Worm (Caenorhabditis elegans) whole organism, L1 larva: ENCODE data around the gene C16D2.3.

Source experiments
- F16B12.6 ChIP-seq: fragments of 150-350 bp; optimal IDR thresholded peaks from 2 replicates; lab custom pipeline; 2014; ENCODE audit warnings: missing biosample characterization, missing genetic modification characterization
- aha-1 ChIP-seq: fragments of 150-350 bp; optimal IDR thresholded peaks from 2 replicates; lab custom pipeline; 2014; ENCODE audit warnings: missing biosample characterization, missing genetic modification characterization
- alr-1 ChIP-seq: fragments of 200-800 bp; sonication (Bioruptor generic); optimal IDR thresholded peaks from 2 replicates; lab custom pipeline; 2018; ENCODE audit warnings: borderline replicate concordance, mild to moderate bottlenecking, missing genetic modification characterization, missing compliant biosample characterization
- aly-2 ChIP-seq: fragments of 150-350 bp; optimal IDR thresholded peaks from 2 replicates; lab custom pipeline; 2014; ENCODE audit warnings: missing biosample characterization, missing genetic modification characterization
- ama-1 ChIP-seq: fragments of 150-350 bp; optimal IDR thresholded peaks from 2 replicates; lab custom pipeline; 2014
- ceh-63 ChIP-seq: fragments of 200-800 bp; sonication (Bioruptor generic); optimal IDR thresholded peaks from 2 replicates; lab custom pipeline; 2018; ENCODE audit warnings: mild to moderate bottlenecking, missing genetic modification characterization, missing compliant biosample characterization
- ceh-8 ChIP-seq: fragments of 200-800 bp; sonication (Bioruptor generic); optimal IDR thresholded peaks from 2 replicates; lab custom pipeline; 2018; ENCODE audit warnings: mild to moderate bottlenecking, missing genetic modification characterization, moderate library complexity, missing compliant biosample characterization
- ceh-82 ChIP-seq, 3 experiments: fragments of 150-350 bp in 1 of 3; sonication (generic microtip) in 2 of 3; optimal IDR thresholded peaks; 2 replicates each; lab custom pipeline; 2014 to 2017; ENCODE audit warnings: missing biosample characterization in 3 of 3, missing genetic modification characterization in 3 of 3
- ceh-88 ChIP-seq: fragments of 200-800 bp; sonication (Bioruptor generic); IDR thresholded peaks from 2 replicates; pipeline ENCODE4 v1.3.6; 2022; ENCODE audit warnings: missing genetic modification characterization, missing compliant biosample characterization
- ceh-90 ChIP-seq: sonication (generic microtip); optimal IDR thresholded peaks from 2 replicates; lab custom pipeline; 2016; ENCODE audit warnings: missing genetic modification characterization, missing compliant biosample characterization
- dpl-1 ChIP-seq, 3 experiments: fragments of 150-350 bp in 2 of 3; sonication (generic microtip) in 1 of 3; optimal IDR thresholded peaks; 2 replicates each; lab custom pipeline; 2014 to 2017; ENCODE audit warnings: missing biosample characterization in 3 of 3, missing genetic modification characterization in 3 of 3, missing genetic modification reagents in 3 of 3
- dsc-1 ChIP-seq: sonication (generic microtip); optimal IDR thresholded peaks from 2 replicates; lab custom pipeline; 2016; ENCODE audit warnings: mild to moderate bottlenecking, missing genetic modification characterization, missing compliant biosample characterization
- efl-1 ChIP-seq, 4 experiments: fragments of 150-350 bp; optimal IDR thresholded peaks in 3 of 4; peaks in 1 of 4; 1 replicate in 1 of 4; 2 replicates in 3 of 4; lab custom pipeline; 2014; ENCODE audit warnings: missing biosample characterization in 2 of 4, missing genetic modification characterization in 2 of 4, missing genetic modification reagents in 2 of 4
- efl-3 ChIP-seq: fragments of 200-800 bp; sonication (Bioruptor generic); optimal IDR thresholded peaks from 2 replicates; lab custom pipeline; 2018; ENCODE audit warnings: mild to moderate bottlenecking, missing genetic modification characterization, missing compliant biosample characterization
- elt-3 ChIP-seq, 6 experiments: fragments of 150-350 bp in 1 of 6; sonication (generic microtip); optimal IDR thresholded peaks; 2 replicates each; lab custom pipeline; 2017 to 2018; ENCODE audit warnings: missing biosample characterization in 6 of 6, missing genetic modification characterization in 6 of 6, inconsistent platforms in 1 of 6
- fkh-4 ChIP-seq: sonication (generic microtip); optimal IDR thresholded peaks from 2 replicates; lab custom pipeline; 2016; ENCODE audit warnings: missing compliant biosample characterization, missing genetic modification characterization, borderline replicate concordance
- fos-1 ChIP-seq: fragments of 150-350 bp; optimal IDR thresholded peaks from 2 replicates; lab custom pipeline; 2014; ENCODE audit warnings: missing biosample characterization, missing genetic modification characterization
- hlh-4 ChIP-seq: sonication (generic microtip); optimal IDR thresholded peaks from 2 replicates; lab custom pipeline; 2016; ENCODE audit warnings: mild to moderate bottlenecking, missing genetic modification characterization, missing compliant biosample characterization
- irx-1 ChIP-seq: sonication (generic microtip); optimal IDR thresholded peaks from 2 replicates; lab custom pipeline; 2016; ENCODE audit warnings: missing genetic modification characterization, missing compliant biosample characterization
- lin-13 ChIP-seq: fragments of 150-350 bp; optimal IDR thresholded peaks from 2 replicates; lab custom pipeline; 2014; ENCODE audit warnings: missing biosample characterization, missing genetic modification reagents, missing genetic modification characterization
- lin-14 ChIP-seq: fragments of 200-800 bp; sonication (Bioruptor generic); optimal IDR thresholded peaks from 2 replicates; lab custom pipeline; 2018; ENCODE audit warnings: mild to moderate bottlenecking, missing genetic modification characterization, moderate library complexity, missing compliant biosample characterization
- lin-39 ChIP-seq: fragments of 150-350 bp; optimal IDR thresholded peaks from 2 replicates; lab custom pipeline; 2014; ENCODE audit warnings: missing biosample characterization, missing genetic modification reagents, missing genetic modification characterization
- lsy-2 ChIP-seq, 2 experiments: fragments of 150-350 bp; optimal IDR thresholded peaks; 2 replicates each; lab custom pipeline; 2014; ENCODE audit warnings: missing biosample characterization in 2 of 2, missing genetic modification characterization in 2 of 2
- mdl-1 ChIP-seq, 2 experiments: fragments of 150-350 bp; optimal IDR thresholded peaks; 2 replicates each; lab custom pipeline; 2014 to 2017; ENCODE audit warnings: missing biosample characterization in 2 of 2, missing genetic modification characterization in 2 of 2, inconsistent platforms in 1 of 2
- mef-2 ChIP-seq: fragments of 150-350 bp; optimal IDR thresholded peaks from 2 replicates; lab custom pipeline; 2014; ENCODE audit warnings: missing biosample characterization, missing genetic modification characterization
- nhr-11 ChIP-seq: fragments of 150-350 bp; optimal IDR thresholded peaks from 2 replicates; lab custom pipeline; 2014; ENCODE audit warnings: missing biosample characterization, missing genetic modification characterization
- nhr-19 ChIP-seq: fragments of 200-800 bp; sonication (Bioruptor generic); conservative IDR thresholded peaks from 2 replicates; pipeline ENCODE4 v1.3.6; 2022; ENCODE audit warnings: missing genetic modification characterization, missing compliant biosample characterization
- nhr-237 ChIP-seq: fragments of 150-350 bp; optimal IDR thresholded peaks from 2 replicates; lab custom pipeline; 2014; ENCODE audit warnings: missing biosample characterization, missing genetic modification characterization
- nhr-28 ChIP-seq: fragments of 150-350 bp; optimal IDR thresholded peaks from 2 replicates; lab custom pipeline; 2014; ENCODE audit warnings: missing biosample characterization, missing genetic modification characterization
- nhr-47 ChIP-seq: sonication (generic microtip); optimal IDR thresholded peaks from 2 replicates; lab custom pipeline; 2016; ENCODE audit warnings: mild to moderate bottlenecking, missing genetic modification characterization, moderate library complexity, missing compliant biosample characterization
- nhr-71 ChIP-seq: sonication (generic microtip); optimal IDR thresholded peaks from 2 replicates; lab custom pipeline; 2016; ENCODE audit warnings: mild to moderate bottlenecking, missing genetic modification characterization, moderate library complexity, missing compliant biosample characterization
- nhr-84 ChIP-seq: sonication (generic microtip); optimal IDR thresholded peaks from 2 replicates; lab custom pipeline; 2017; ENCODE audit warnings: missing biosample characterization, missing genetic modification characterization
- nhr-85 ChIP-seq: sonication (generic microtip); peaks from one replicate; lab custom pipeline; 2016; ENCODE audit warnings: missing genetic modification characterization, inconsistent platforms, missing compliant biosample characterization
- nhr-90 ChIP-seq: sonication (generic microtip); optimal IDR thresholded peaks from 2 replicates; lab custom pipeline; 2016; ENCODE audit warnings: mild to moderate bottlenecking, missing genetic modification characterization, missing compliant biosample characterization; ENCODE audit not compliant: poor library complexity
- pag-3 ChIP-seq: sonication (generic microtip); optimal IDR thresholded peaks from 2 replicates; lab custom pipeline; 2017; ENCODE audit warnings: missing genetic modification characterization, mild to moderate bottlenecking, missing compliant biosample characterization, antibody characterized with exemption, borderline replicate concordance; ENCODE audit not compliant: insufficient read depth
- pqm-1 ChIP-seq: sonication (generic microtip); optimal IDR thresholded peaks from 3 replicates; lab custom pipeline; 2017; ENCODE audit warnings: missing biosample characterization, missing genetic modification characterization
- skn-1 ChIP-seq: fragments of 150-350 bp; optimal IDR thresholded peaks from 2 replicates; lab custom pipeline; 2014; ENCODE audit warnings: missing biosample characterization, missing genetic modification characterization
- sup-37 ChIP-seq: fragments of 200-800 bp; sonication (Bioruptor generic); optimal IDR thresholded peaks from 2 replicates; lab custom pipeline; 2018; ENCODE audit warnings: mild to moderate bottlenecking, missing genetic modification characterization, missing compliant biosample characterization
- unc-130 ChIP-seq: fragments of 150-350 bp; optimal IDR thresholded peaks from 2 replicates; lab custom pipeline; 2017; ENCODE audit warnings: missing biosample characterization, missing genetic modification characterization, inconsistent platforms
- unc-86 ChIP-seq: sonication (generic microtip); optimal IDR thresholded peaks from 2 replicates; lab custom pipeline; 2016; ENCODE audit warnings: missing genetic modification characterization, missing compliant biosample characterization
- unc-98 ChIP-seq: fragments of 200-800 bp; sonication (Bioruptor generic); IDR thresholded peaks from 2 replicates; pipeline ENCODE4 v1.3.6; 2022; ENCODE audit warnings: missing genetic modification characterization, missing compliant biosample characterization
- xbp-1 ChIP-seq: sonication (generic microtip); optimal IDR thresholded peaks from 2 replicates; lab custom pipeline; 2016; ENCODE audit warnings: missing genetic modification characterization, missing compliant biosample characterization
- zag-1 ChIP-seq: fragments of 150-350 bp; optimal IDR thresholded peaks from 2 replicates; lab custom pipeline; 2014; ENCODE audit warnings: missing biosample characterization, missing genetic modification characterization

The C16D2.3 gene

ce11 chrII:9161023-9161422 lies 23.1 kb downstream of the C16D2.3 start, which contains the start of gene rhy-1 (continued):
- TF ChIP-seq dsc-1 (no peak), ceh-8 (GFP tag; lab: Kevin White, UChicago) (no peak)
- TF ChIP-seq, all 84 proteins: peak for 10

- TF ChIP-seq ceh-82 (tag; optimal IDR thresholded peaks at IDR 0.05; lab: Kevin White, UChicago) (no peak), pqm-1 (no peak), ceh-90 (tag; lab: Kevin White, UChicago) (no peak), ceh-63 (no peak), lsy-2 (tag; optimal IDR thresholded peaks at IDR 0.05; lab: Kevin White, UChicago) (no peak), lin-14 (GFP tag; lab: Kevin White, UChicago) (no peak), aly-2 (no peak), mef-2 (tag; lab: Kevin White, UChicago) (no peak), ama-1 (lab: Kevin White, UChicago) (no peak), aha-1 (no peak), nhr-85 (no peak), ceh-8 (GFP tag; lab: Kevin White, UChicago) (no peak), nhr-90 (tag; lab: Kevin White, UChicago) (no peak), lin-13 (no peak), mdl-1 (tag; optimal IDR thresholded peaks at IDR 0.05; lab: Kevin White, UChicago) (no peak), elt-3 (tag; optimal IDR thresholded peaks at IDR 0.05; lab: Kevin White, UChicago) (no peak), unc-130 (no peak)
- TF ChIP-seq, all 84 proteins: peak for 0
Observed at ce11 chrII:9163348-9163747, 25.4 kb downstream of the C16D2.3 start.

- TF ChIP-seq skn-1 (tag; lab: Kevin White, UChicago) (no peak), zag-1 (tag; lab: Kevin White, UChicago) (no peak), nhr-28 (no peak)
Observed at ce11 chrII:9165762-9166460, 28.0 kb downstream of the C16D2.3 start, which contains the start of gene W07A12.8. TSS of gene W07A12.8 (minus strand) at chrII:9165812.

ce11 chrII:9167730-9168129 lies 29.8 kb downstream of the C16D2.3 start, which contains the start of gene T23G7.3:
TSS of gene T23G7.3 (minus strand) at chrII:9167830.
- TF ChIP-seq unc-86 (tag; lab: Kevin White, UChicago) (no peak), nhr-47 (tag; lab: Kevin White, UChicago) (no peak), ceh-63 (no peak), F16B12.6 (no peak), nhr-85 (no peak), fos-1 (tag; lab: Kevin White, UChicago) (no peak)

DNA sequence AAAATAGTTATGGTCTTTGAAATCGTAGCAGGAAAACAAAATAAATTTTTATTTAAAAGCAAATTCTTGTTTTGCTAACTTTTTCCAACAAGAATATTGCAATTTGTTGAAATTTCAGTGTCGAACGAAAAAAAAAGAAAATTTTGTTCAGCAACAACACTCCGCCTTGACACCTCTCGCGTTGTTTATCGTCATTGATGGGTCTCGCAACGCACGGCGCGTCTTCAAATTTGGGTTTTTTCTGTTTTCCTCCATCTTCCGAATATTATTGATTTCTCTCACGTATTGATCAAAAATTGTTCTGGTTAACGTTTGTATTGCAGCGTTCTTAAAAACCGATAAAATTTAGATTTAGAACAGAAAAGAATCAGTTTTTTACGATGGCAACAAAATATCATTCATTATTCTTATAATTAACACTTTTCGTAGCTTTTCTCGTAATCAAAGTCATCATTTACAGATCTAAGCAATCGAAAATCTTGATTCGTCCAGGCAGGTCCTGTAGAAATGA lies 31.6 kb downstream of the C16D2.3 start, which contains the start of gene dpl-1:
dpl-1 (plus strand) TSS at position 461 of the 511 bp plus-strand sequence.
- TF ChIP-seq hlh-4 (tag; lab: Kevin White, UChicago) = no peak
- no peak for TF ChIP-seq aly-2
- TF ChIP-seq ceh-63 = no peak
- TF ChIP-seq dpl-1 (GFP tag; optimal IDR thresholded peaks at IDR 0.05; lab: Kevin White, UChicago) = peak in 1 of 3 experiments; percentile 82
- TF ChIP-seq xbp-1 (tag; lab: Kevin White, UChicago) = peak; percentile 23
- peak; percentile 49 for TF ChIP-seq nhr-85
- TF ChIP-seq lin-39 (tag; lab: Kevin White, UChicago) = no peak
- no peak for TF ChIP-seq efl-3
- TF ChIP-seq ceh-88 (GFP tag; lab: Robert Waterston, UW) = no peak
- no peak for TF ChIP-seq nhr-19
- no peak for TF ChIP-seq nhr-11
- peak in 1 of 6 experiments; percentile 14 for TF ChIP-seq elt-3 (tag; optimal IDR thresholded peaks at IDR 0.05; lab: Kevin White, UChicago)
- TF ChIP-seq sup-37 (GFP tag; lab: Kevin White, UChicago) = no peak
- no peak for TF ChIP-seq alr-1
- no peak for TF ChIP-seq unc-98 (GFP tag; lab: Robert Waterston, UW)
- no peak for TF ChIP-seq nhr-237 (tag; lab: Kevin White, UChicago)
- TF ChIP-seq nhr-84 (tag; lab: Kevin White, UChicago) = no peak
- peak; percentile 46 for TF ChIP-seq nhr-71 (tag; lab: Kevin White, UChicago)
- no peak for TF ChIP-seq zag-1 (tag; lab: Kevin White, UChicago)
- peak in 1 of 2 experiments; percentile 44 for TF ChIP-seq mdl-1 (tag; optimal IDR thresholded peaks at IDR 0.05; lab: Kevin White, UChicago)
- TF ChIP-seq lin-13 = peak; percentile 23
- peak; percentile 58 to 86 for TF ChIP-seq efl-1 (optimal IDR thresholded peaks at IDR 0.05; lab: Kevin White, UChicago)
- peak; percentile 85 to 98 for TF ChIP-seq efl-1 (GFP tag; optimal IDR thresholded peaks at IDR 0.05 in 1 of 2; lab: Kevin White, UChicago)
- peak; percentile 19 for TF ChIP-seq nhr-47 (tag; lab: Kevin White, UChicago)
- TF ChIP-seq fkh-4 (tag; lab: Kevin White, UChicago) = no peak
- no peak for TF ChIP-seq irx-1 (tag; lab: Kevin White, UChicago)
- TF ChIP-seq pag-3 = no peak
